Fruit fly (Drosophila melanogaster) whole organism, pupa: ENCODE results near the gene CG15209.

Experiments
- CG12605 ChIP-seq: fragments of 200-800 bp; sonication (Bioruptor generic); IDR thresholded peaks from 2 replicates; pipeline ENCODE4 v1.3.6; 2022; ENCODE audit warnings: missing biosample characterization, missing genetic modification characterization
- CG4496 ChIP-seq: fragments of 200-800 bp; sonication (Bioruptor generic); IDR thresholded peaks from 3 replicates; pipeline ENCODE4 v1.3.6; 2022; ENCODE audit warnings: missing biosample characterization, missing genetic modification characterization

dm6 chrX:10805651-10806191, 36.3 kb upstream of the CG15209 start:
- TF ChIP-seq CG12605, result peak; percentile 93
- TF ChIP-seq CG4496 (GFP tag; lab: Robert Waterston, UW), result peak; percentile 92
